Worm (Caenorhabditis elegans): ENCODE data around the gene picd-1.

Gene picd-1

DNA sequence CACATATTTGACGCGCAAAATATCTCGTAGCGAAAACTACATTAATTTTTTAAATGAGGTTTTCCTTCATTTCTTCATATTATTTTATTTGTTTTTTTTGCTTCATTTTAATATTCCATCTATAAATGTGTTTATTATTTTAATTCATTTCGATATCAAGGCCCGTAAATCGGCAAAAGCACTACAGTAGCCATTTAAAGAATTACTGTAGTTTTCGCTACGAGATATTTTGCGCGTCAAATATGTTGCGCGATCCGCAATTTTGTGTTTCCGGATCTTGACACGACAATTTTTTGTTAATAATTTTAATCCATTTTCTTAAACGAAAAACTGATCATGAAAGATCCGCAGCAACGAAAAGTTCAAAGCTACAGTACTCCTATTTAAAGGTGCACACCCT, 2.5 kb upstream of the picd-1 start (continued):
- TF ChIP-seq ztf-6 (GFP tag; IDR thresholded peaks at IDR 0.05): no peak
- TF ChIP-seq die-1 (tag; optimal IDR thresholded peaks at IDR 0.05): no peak
- no peak for TF ChIP-seq rcor-1 (GFP tag; IDR thresholded peaks at IDR 0.05)
- no peak for TF ChIP-seq snpc-1.3 (tag; optimal IDR thresholded peaks at IDR 0.05; ENCODE audit: insufficient read depth)
- no peak for TF ChIP-seq fkh-3 (tag; optimal IDR thresholded peaks at IDR 0.05)
- no peak for TF ChIP-seq Y53F4B.3 (GFP tag; IDR thresholded peaks at IDR 0.05)
- TF ChIP-seq attf-5 (GFP tag; optimal IDR thresholded peaks at IDR 0.05): no peak
- no peak for TF ChIP-seq ekl-4 (GFP tag; IDR thresholded peaks at IDR 0.05)
- peak; percentile 69 for TF ChIP-seq lsl-1 (GFP tag; optimal IDR thresholded peaks at IDR 0.05)
- no peak for TF ChIP-seq hmg-1.2 (GFP tag; IDR thresholded peaks at IDR 0.05)

DNA sequence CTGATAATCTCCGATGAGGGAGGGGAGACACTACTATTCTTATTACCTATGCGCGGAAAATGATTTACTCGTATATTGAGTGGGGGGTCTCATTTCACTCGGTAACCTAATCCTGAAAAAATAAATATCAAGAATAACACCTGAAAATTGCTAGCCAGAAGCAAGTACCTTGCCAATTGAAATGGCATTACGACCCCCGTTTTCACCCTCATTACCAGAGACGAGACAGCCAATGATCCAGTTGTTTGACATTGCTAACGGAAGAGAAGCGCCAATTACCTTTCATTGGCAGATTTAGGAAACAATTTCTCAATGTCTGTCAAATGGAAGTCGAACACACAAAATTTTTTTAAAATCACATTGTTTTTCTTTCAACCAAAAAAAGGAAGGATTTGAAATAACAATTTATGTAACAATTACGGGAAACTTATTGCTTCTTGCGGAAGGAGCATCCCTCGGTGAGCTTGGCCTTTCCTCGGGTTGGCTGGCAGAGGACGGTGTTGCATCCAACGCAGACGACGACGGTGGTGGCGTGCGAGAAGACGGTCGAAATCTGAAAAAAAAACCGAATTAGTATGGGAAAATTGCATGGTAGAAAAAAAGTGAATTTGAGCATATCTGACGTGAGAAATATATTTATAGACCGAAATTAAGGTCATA, 1.5 kb upstream of the picd-1 start:
- TF ChIP-seq rpc-1 (optimal IDR thresholded peaks at IDR 0.05): no peak
- TF ChIP-seq rpc-1 (tag; optimal IDR thresholded peaks at IDR 0.05): no peak
- TF ChIP-seq akir-1 (GFP tag; optimal IDR thresholded peaks at IDR 0.05): no peak
- no peak for TF ChIP-seq hlh-12 (tag; optimal IDR thresholded peaks at IDR 0.05)
- TF ChIP-seq hsf-1 (GFP tag; IDR thresholded peaks at IDR 0.05): peak; percentile 80
- TF ChIP-seq efl-1 (GFP tag; optimal IDR thresholded peaks at IDR 0.05): no peak
- TF ChIP-seq F37B4.10 (GFP tag; IDR thresholded peaks at IDR 0.05): no peak
- TF ChIP-seq ekl-4 (GFP tag; IDR thresholded peaks at IDR 0.05): peak; percentile 90
- peak; percentile 95 for TF ChIP-seq B0336.3 (GFP tag; IDR thresholded peaks at IDR 0.05)
- TF ChIP-seq cebp-2 (GFP tag; IDR thresholded peaks at IDR 0.05): 0 out of 2 replicates have a peak, but pooled peaks have one; percentile 60
- no peak for TF ChIP-seq Y95B8A.8 (GFP tag; IDR thresholded peaks at IDR 0.05)
- no peak for TF ChIP-seq attf-5 (GFP tag; optimal IDR thresholded peaks at IDR 0.05)
- no peak for TF ChIP-seq Y53F4B.3 (GFP tag; IDR thresholded peaks at IDR 0.05)
- no peak for TF ChIP-seq pha-4 (tag; optimal IDR thresholded peaks at IDR 0.05)
- TF ChIP-seq F49E8.2 (tag; optimal IDR thresholded peaks at IDR 0.05; ENCODE audit: insufficient read depth): peak; percentile 91
- no peak for TF ChIP-seq ceh-40 (GFP tag; IDR thresholded peaks at IDR 0.05)
- no peak for TF ChIP-seq Y79H2A.3 (GFP tag; conservative IDR thresholded peaks at IDR 0.05)
- TF ChIP-seq sptf-2 (GFP tag; optimal IDR thresholded peaks at IDR 0.05): no peak
- TF ChIP-seq F39B2.1 (GFP tag; IDR thresholded peaks at IDR 0.05): peak; percentile 74
- TF ChIP-seq unc-62 (GFP tag; optimal IDR thresholded peaks at IDR 0.05): no peak
- TF ChIP-seq hmg-1.2 (GFP tag; IDR thresholded peaks at IDR 0.05): peak; percentile 44
- no peak for TF ChIP-seq F57A8.1 (GFP tag; optimal IDR thresholded peaks at IDR 0.05)
- TF ChIP-seq tlf-1 (GFP tag; optimal IDR thresholded peaks at IDR 0.05): peak; percentile 12
- TF ChIP-seq C06A6.2 (GFP tag; conservative IDR thresholded peaks at IDR 0.05): no peak
- TF ChIP-seq snpc-4 (GFP tag; optimal IDR thresholded peaks at IDR 0.05): peak; percentile 1
- no peak for TF ChIP-seq snpc-4 (tag; optimal IDR thresholded peaks at IDR 0.05)
- TF ChIP-seq nhr-90 (tag; optimal IDR thresholded peaks at IDR 0.05): no peak
- TF ChIP-seq nhr-179 (tag; optimal IDR thresholded peaks at IDR 0.05): no peak
- TF ChIP-seq ets-4 (GFP tag; optimal IDR thresholded peaks at IDR 0.05): no peak
- 0 out of 2 replicates have a peak, but pooled peaks have one; percentile 60 for TF ChIP-seq aptf-3 (GFP tag; IDR thresholded peaks at IDR 0.05)
- no peak for TF ChIP-seq aptf-2 (GFP tag; conservative IDR thresholded peaks at IDR 0.05)
- no peak for TF ChIP-seq mel-28 (tag; optimal IDR thresholded peaks at IDR 0.05; ENCODE audit: borderline replicate concordance)
- peak; percentile 34 for TF ChIP-seq snpc-1.3 (tag; optimal IDR thresholded peaks at IDR 0.05; ENCODE audit: insufficient read depth)
- TF ChIP-seq let-607 (tag; optimal IDR thresholded peaks at IDR 0.05): peak in 1 of 2 experiments; percentile 1
- TF ChIP-seq madf-8 (GFP tag; conservative IDR thresholded peaks at IDR 0.05): no peak
- no peak for TF ChIP-seq nhr-120 (GFP tag; IDR thresholded peaks at IDR 0.05)
- no peak for TF ChIP-seq ceh-79 (tag; optimal IDR thresholded peaks at IDR 0.05)
- TF ChIP-seq dpff-1 (tag; optimal IDR thresholded peaks at IDR 0.05): no peak
- no peak for TF ChIP-seq dpl-1 (GFP tag; optimal IDR thresholded peaks at IDR 0.05)
- TF ChIP-seq ztf-3 (GFP tag; optimal IDR thresholded peaks at IDR 0.05): no peak
- TF ChIP-seq mes-4 (tag; optimal IDR thresholded peaks at IDR 0.05): no peak
- no peak for TF ChIP-seq T07F8.4 (tag; optimal IDR thresholded peaks at IDR 0.05)
